Worm (Caenorhabditis elegans): ENCODE results near the gene F47B10.5.

The F47B10.5 gene

ce11 chrX:10891890-10892289 is 1.5 kb upstream of the F47B10.5 start, which contains the start of gene F47B10.3:
TSS of gene F47B10.3 (plus strand) at chrX:10892190.
- no peak for TF ChIP-seq unc-39 (tag; optimal IDR thresholded peaks at IDR 0.05)
- TF ChIP-seq sem-4 (tag; optimal IDR thresholded peaks at IDR 0.05) = no peak
- TF ChIP-seq zag-1 (tag; optimal IDR thresholded peaks at IDR 0.05) = no peak
- TF ChIP-seq F13H6.1 (tag; optimal IDR thresholded peaks at IDR 0.05) = no peak
- TF ChIP-seq crh-2 (tag; optimal IDR thresholded peaks at IDR 0.05) = no peak
- no peak for TF ChIP-seq alr-1 (tag; optimal IDR thresholded peaks at IDR 0.05)
- TF ChIP-seq unc-55 (GFP tag; optimal IDR thresholded peaks at IDR 0.05) = no peak
- no peak for TF ChIP-seq ceh-16 (tag; optimal IDR thresholded peaks at IDR 0.05)
- no peak for TF ChIP-seq blmp-1 (tag; optimal IDR thresholded peaks at IDR 0.05; ENCODE audit: insufficient read depth)
- no peak for TF ChIP-seq sma-3 (GFP tag; optimal IDR thresholded peaks at IDR 0.05)

ce11 chrX:10890965-10891364 is 609 bp upstream of the F47B10.5 start, which contains the start of gene F47B10.4:
TSS of gene F47B10.4 (plus strand) at chrX:10891265.
- no peak for TF ChIP-seq nhr-25 (tag; optimal IDR thresholded peaks at IDR 0.05)
- TF ChIP-seq nhr-6 (tag; optimal IDR thresholded peaks at IDR 0.05) = no peak
- no peak for TF ChIP-seq ama-1 (optimal IDR thresholded peaks at IDR 0.05)
- TF ChIP-seq peb-1 (tag; optimal IDR thresholded peaks at IDR 0.05) = no peak
- TF ChIP-seq unc-62 (GFP tag; optimal IDR thresholded peaks at IDR 0.05) = no peak
- TF ChIP-seq C34F6.9 (tag; optimal IDR thresholded peaks at IDR 0.05) = no peak
- no peak for TF ChIP-seq zag-1 (tag; optimal IDR thresholded peaks at IDR 0.05)
- no peak for TF ChIP-seq gmeb-1 (tag; optimal IDR thresholded peaks at IDR 0.05)
- TF ChIP-seq ztf-1 (GFP tag; conservative IDR thresholded peaks at IDR 0.05) = no peak
- TF ChIP-seq nhr-12 (tag; optimal IDR thresholded peaks at IDR 0.05) = no peak

DNA sequence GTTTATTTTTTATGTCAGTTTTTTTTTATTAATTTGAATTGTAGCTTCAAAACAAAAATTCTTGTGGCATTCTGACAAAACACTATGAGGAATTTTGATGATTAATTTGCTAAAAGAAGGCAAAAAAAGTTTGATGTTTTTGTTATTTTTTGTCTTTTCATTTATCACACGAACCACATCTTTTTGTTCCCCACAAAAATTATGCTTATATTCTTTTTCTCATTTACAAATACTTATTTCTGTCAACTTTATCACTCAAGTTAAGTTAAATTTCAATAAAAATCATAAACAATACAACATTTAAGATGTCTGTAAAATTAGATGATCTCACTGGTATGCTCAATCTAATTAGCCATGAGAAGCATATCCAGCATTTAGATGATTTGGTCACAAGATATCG is 2.2 kb downstream of the F47B10.5 start, which contains the start of gene F47B10.6:
Gene F47B10.6 (plus strand): TSS at position 301 of the 400 bp plus-strand sequence.
- TF ChIP-seq elt-3 (tag; optimal IDR thresholded peaks at IDR 0.05) (no peak), nhr-25 (tag; optimal IDR thresholded peaks at IDR 0.05) (no peak), fos-1 (tag; optimal IDR thresholded peaks at IDR 0.05) (no peak), ztf-1 (GFP tag; conservative IDR thresholded peaks at IDR 0.05) (no peak), egl-27 (tag; optimal IDR thresholded peaks at IDR 0.05) (no peak), sma-3 (GFP tag; optimal IDR thresholded peaks at IDR 0.05) (no peak)

- no peak for TF ChIP-seq ZK546.5 (tag; optimal IDR thresholded peaks at IDR 0.05)
- TF ChIP-seq nhr-11 (tag; optimal IDR thresholded peaks at IDR 0.05) = no peak
Measured at ce11 chrX:10885872-10886271, 4.5 kb downstream of the F47B10.5 start, which contains the start of gene T21E8.5. TSS of gene T21E8.5 (plus strand) at chrX:10886172.

DNA sequence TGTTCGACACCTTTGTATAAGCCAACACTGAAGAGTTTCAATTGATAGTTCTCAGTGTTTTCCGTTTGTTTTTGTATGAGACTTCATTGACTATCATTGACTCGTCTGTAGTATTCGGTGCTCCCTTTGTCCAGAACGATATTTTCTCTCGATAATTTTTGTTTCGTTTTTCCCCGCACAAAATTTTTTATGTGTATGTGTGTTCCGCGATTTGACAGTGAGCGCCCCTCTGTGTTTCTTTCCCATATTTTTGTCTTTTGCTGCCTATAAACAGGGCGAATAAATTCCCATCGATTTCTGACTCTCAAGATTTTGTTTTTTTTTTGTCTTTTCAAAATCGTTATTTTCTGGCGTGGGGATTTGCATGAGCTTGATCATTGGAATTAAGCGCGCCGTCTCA is 7.2 kb downstream of the F47B10.5 start, which contains the start of gene T21E8.7:
Gene T21E8.7 (plus strand): TSS at position 301 of the 400 bp plus-strand sequence.
- TF ChIP-seq unc-55 (GFP tag; optimal IDR thresholded peaks at IDR 0.05) (no peak), elt-1 (tag; optimal IDR thresholded peaks at IDR 0.05) (no peak), gmeb-1 (tag; optimal IDR thresholded peaks at IDR 0.05) (no peak), ztf-11 (tag; optimal IDR thresholded peaks at IDR 0.05) (no peak), fos-1 (tag; optimal IDR thresholded peaks at IDR 0.05) (no peak), alr-1 (tag; optimal IDR thresholded peaks at IDR 0.05) (no peak), nhr-11 (tag; optimal IDR thresholded peaks at IDR 0.05) (no peak), crh-2 (tag; optimal IDR thresholded peaks at IDR 0.05) (no peak), nhr-6 (tag; optimal IDR thresholded peaks at IDR 0.05) (no peak), sma-9 (GFP tag; optimal IDR thresholded peaks at IDR 0.05) (no peak), sma-9 (tag; optimal IDR thresholded peaks at IDR 0.05) (no peak), nhr-129 (tag; optimal IDR thresholded peaks at IDR 0.05) (no peak), mab-5 (tag; optimal IDR thresholded peaks at IDR 0.05) (no peak), C34F6.9 (tag; optimal IDR thresholded peaks at IDR 0.05) (no peak), lsy-2 (tag; optimal IDR thresholded peaks at IDR 0.05) (no peak), Y55F3AM.14 (GFP tag; optimal IDR thresholded peaks at IDR 0.05) (no peak), sem-4 (tag; optimal IDR thresholded peaks at IDR 0.05) (no peak), ztf-1 (GFP tag; conservative IDR thresholded peaks at IDR 0.05) (no peak), lin-13 (GFP tag; optimal IDR thresholded peaks at IDR 0.05) (no peak), ceh-16 (tag; optimal IDR thresholded peaks at IDR 0.05) (no peak), nhr-10 (tag; optimal IDR thresholded peaks at IDR 0.05) (no peak)
